Worm (Caenorhabditis elegans): ENCODE data around the gene F09B12.5.

Gene F09B12.5

ce11 chrX:15076042-15076565 is 8.4 kb upstream of the F09B12.5 start, which contains the start of the genes H40L08.3 and H40L08.9 (continued):
- TF ChIP-seq rnt-1 (tag; optimal IDR thresholded peaks at IDR 0.05), result peak; percentile 3
- TF ChIP-seq elt-2 (tag; optimal IDR thresholded peaks at IDR 0.05), result no peak
- TF ChIP-seq xbp-1 (tag; optimal IDR thresholded peaks at IDR 0.05), result no peak
- no peak for TF ChIP-seq efl-1 (optimal IDR thresholded peaks at IDR 0.05)
- TF ChIP-seq efl-1 (GFP tag; optimal IDR thresholded peaks at IDR 0.05 in 1 of 2), result no peak
- peak in 2 of 6 experiments; percentile 31 to 35 for TF ChIP-seq elt-3 (tag; optimal IDR thresholded peaks at IDR 0.05)
- peak; percentile 72 for TF ChIP-seq nhr-85 (tag)

- TF ChIP-seq rnt-1 (tag; optimal IDR thresholded peaks at IDR 0.05), result no peak
- TF ChIP-seq nhr-20 (tag; optimal IDR thresholded peaks at IDR 0.05), result no peak
- peak in 1 of 2 experiments; percentile 22 for TF ChIP-seq lin-35 (GFP tag; optimal IDR thresholded peaks at IDR 0.05)
Observed at ce11 chrX:15076909-15077308, 7.6 kb upstream of the F09B12.5 start.

ce11 chrX:15077597-15078261 is 6.8 kb upstream of the F09B12.5 start, which contains the start of the genes H40L08.8, H40L08.2 and H40L08.7:
H40L08.8 (minus strand) TSS chrX:15077633.
H40L08.2 (minus strand) TSS chrX:15077744.
H40L08.7 (minus strand) TSS chrX:15077744.
- no peak for TF ChIP-seq Y116A8C.19 (tag; optimal IDR thresholded peaks at IDR 0.05; ENCODE audit: borderline replicate concordance)
- TF ChIP-seq ets-5 (GFP tag; IDR thresholded peaks at IDR 0.05), result no peak
- TF ChIP-seq dsc-1 (tag; optimal IDR thresholded peaks at IDR 0.05), result no peak
- TF ChIP-seq snpc-4 (tag; optimal IDR thresholded peaks at IDR 0.05), result no peak
- TF ChIP-seq nhr-76 (tag; optimal IDR thresholded peaks at IDR 0.05), result no peak
- TF ChIP-seq egl-13 (tag; optimal IDR thresholded peaks at IDR 0.05), result no peak
- TF ChIP-seq C04F5.9 (tag; optimal IDR thresholded peaks at IDR 0.05), result no peak
- no peak for TF ChIP-seq nhr-11 (tag; optimal IDR thresholded peaks at IDR 0.05)
- TF ChIP-seq F16B12.6 (tag; optimal IDR thresholded peaks at IDR 0.05), result no peak
- no peak for TF ChIP-seq irx-1 (tag; optimal IDR thresholded peaks at IDR 0.05)
- TF ChIP-seq lsy-2 (tag; optimal IDR thresholded peaks at IDR 0.05), result peak in 1 of 2 experiments; percentile 11
- TF ChIP-seq sox-4 (tag; optimal IDR thresholded peaks at IDR 0.05), result no peak
- TF ChIP-seq jun-1 (tag; optimal IDR thresholded peaks at IDR 0.05), result no peak
- no peak for TF ChIP-seq ceh-82 (tag; optimal IDR thresholded peaks at IDR 0.05)
- no peak for TF ChIP-seq unc-86 (tag; optimal IDR thresholded peaks at IDR 0.05)
- peak; percentile 82 for TF ChIP-seq nhr-20 (tag; optimal IDR thresholded peaks at IDR 0.05)
- no peak for TF ChIP-seq fkh-10 (GFP tag; optimal IDR thresholded peaks at IDR 0.05)
- no peak for TF ChIP-seq hlh-4 (tag; optimal IDR thresholded peaks at IDR 0.05)
- TF ChIP-seq tbx-2 (tag; optimal IDR thresholded peaks at IDR 0.05), result peak; percentile 41
- TF ChIP-seq efl-3 (GFP tag; optimal IDR thresholded peaks at IDR 0.05), result no peak
- peak; percentile 61 for TF ChIP-seq snu-23 (GFP tag; optimal IDR thresholded peaks at IDR 0.05)
- TF ChIP-seq tlp-1 (tag; optimal IDR thresholded peaks at IDR 0.05), result no peak
- peak; percentile 74 for TF ChIP-seq lin-14 (GFP tag; optimal IDR thresholded peaks at IDR 0.05)
- peak; percentile 16 for TF ChIP-seq nhr-47 (tag; optimal IDR thresholded peaks at IDR 0.05)
- TF ChIP-seq ces-1 (GFP tag; optimal IDR thresholded peaks at IDR 0.05), result no peak
- TF ChIP-seq nhr-84 (tag; optimal IDR thresholded peaks at IDR 0.05), result no peak
- TF ChIP-seq hpl-2 (GFP tag; optimal IDR thresholded peaks at IDR 0.05), result no peak
- TF ChIP-seq dpl-1 (GFP tag; optimal IDR thresholded peaks at IDR 0.05), result no peak
- no peak for TF ChIP-seq rnt-1 (tag; optimal IDR thresholded peaks at IDR 0.05)
- no peak for TF ChIP-seq swsn-7 (tag; optimal IDR thresholded peaks at IDR 0.05)
- TF ChIP-seq mep-1 (tag; optimal IDR thresholded peaks at IDR 0.05), result no peak
- no peak for TF ChIP-seq ceh-63 (GFP tag; optimal IDR thresholded peaks at IDR 0.05)
- no peak for TF ChIP-seq unc-62 (GFP tag; optimal IDR thresholded peaks at IDR 0.05)
- TF ChIP-seq C34B4.2 (tag; optimal IDR thresholded peaks at IDR 0.05), result no peak
- no peak for TF ChIP-seq skn-1 (tag; optimal IDR thresholded peaks at IDR 0.05)
- no peak for TF ChIP-seq mab-9 (GFP tag; IDR thresholded peaks at IDR 0.05)
- TF ChIP-seq zag-1 (tag; optimal IDR thresholded peaks at IDR 0.05), result no peak
- no peak for TF ChIP-seq nhr-77 (tag; optimal IDR thresholded peaks at IDR 0.05)
- TF ChIP-seq blmp-1 (tag; optimal IDR thresholded peaks at IDR 0.05), result peak; percentile 53
- TF ChIP-seq mdl-1 (tag; optimal IDR thresholded peaks at IDR 0.05), result peak in 1 of 2 experiments; percentile 41
- no peak for TF ChIP-seq pag-3 (tag; optimal IDR thresholded peaks at IDR 0.05; ENCODE audit: borderline replicate concordance, insufficient read depth)
